Fruit fly (Drosophila melanogaster): ENCODE measurements around the gene Eig71Eg.

DNA sequence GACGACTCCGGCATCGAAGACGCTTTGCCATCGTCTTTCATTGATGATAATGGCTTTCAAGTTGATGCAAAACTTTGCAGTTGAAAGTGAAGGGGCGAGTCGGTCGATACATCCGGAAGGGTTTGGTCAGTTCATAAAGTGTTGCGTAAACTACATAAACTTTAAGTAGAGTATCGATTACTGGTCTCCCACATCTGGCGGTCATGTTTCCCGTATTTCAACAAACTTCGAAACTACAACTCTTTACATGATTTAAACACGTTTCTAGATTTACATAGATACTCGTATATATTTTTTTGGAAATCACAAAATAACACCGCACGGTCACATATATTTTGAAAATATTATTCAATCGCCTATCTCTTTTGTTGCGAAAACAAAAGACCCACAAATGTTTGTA is 30.4 kb downstream of the Eig71Eg start, which contains the start of gene CG34452:
- TF ChIP-seq Sox14 (GFP tag; optimal IDR thresholded peaks at IDR 0.05) (no peak), Sox102F (GFP tag; optimal IDR thresholded peaks at IDR 0.05) (no peak), CG34406 (GFP tag; optimal IDR thresholded peaks at IDR 0.05) (no peak), spab (GFP tag; optimal IDR thresholded peaks at IDR 0.05) (no peak), Hr4 (GFP tag; optimal IDR thresholded peaks at IDR 0.05) (no peak), Ets21C (GFP tag; optimal IDR thresholded peaks at IDR 0.05) (no peak), Gug (GFP tag; IDR thresholded peaks at IDR 0.05) (no peak), CG31627 (GFP tag; optimal IDR thresholded peaks at IDR 0.05) (no peak)
